Fruit fly (Drosophila melanogaster) whole organism, embryonic: ENCODE measurements around the gene CG16984.

Experiments
- Adf1 ChIP-seq: fragments of 200-800 bp; sonication (Bioruptor generic); IDR thresholded peaks from 2 replicates; pipeline ENCODE4 v1.3.6; 2022; ENCODE audit warnings: missing biosample characterization, missing genetic modification characterization
- Atf3 ChIP-seq: fragments of 200-800 bp; sonication (Bioruptor generic); optimal IDR thresholded peaks from 3 replicates; lab custom pipeline; 2016; ENCODE audit warnings: missing biosample characterization, missing genetic modification characterization
- CG10209 ChIP-seq: fragments of 200-800 bp; sonication (Bioruptor generic); optimal IDR thresholded peaks from 3 replicates; lab custom pipeline; 2017; ENCODE audit warnings: missing biosample characterization, mild to moderate bottlenecking, missing genetic modification characterization, missing genetic modification reagents
- CG10321 ChIP-seq: fragments of 200-800 bp; sonication (Bioruptor generic); IDR thresholded peaks from 2 replicates; pipeline ENCODE4 v1.3.6; 2022; ENCODE audit warnings: missing biosample characterization, missing genetic modification characterization
- CG12299 ChIP-seq: fragments of 200-800 bp; sonication (Bioruptor generic); optimal IDR thresholded peaks from 2 replicates; lab custom pipeline; 2018; ENCODE audit warnings: missing biosample characterization, mild to moderate bottlenecking, missing genetic modification characterization
- CG13775 ChIP-seq: fragments of 200-800 bp; sonication (Bioruptor generic); optimal IDR thresholded peaks from 3 replicates; lab custom pipeline; 2017; ENCODE audit warnings: missing biosample characterization, mild to moderate bottlenecking, missing genetic modification characterization
- CG14441 ChIP-seq: fragments of 200-800 bp; sonication (Bioruptor generic); IDR thresholded peaks from 2 replicates; pipeline ENCODE4 v1.3.6; 2022; ENCODE audit warnings: missing biosample characterization, missing genetic modification characterization
- CG1832 ChIP-seq: fragments of 200-800 bp; sonication (Bioruptor generic); optimal IDR thresholded peaks from 2 replicates; lab custom pipeline; 2017; ENCODE audit warnings: missing biosample characterization, mild to moderate bottlenecking, missing genetic modification characterization, inconsistent platforms
- CG18476 ChIP-seq: fragments of 200-800 bp; sonication (Bioruptor generic); optimal IDR thresholded peaks from 2 replicates; lab custom pipeline; 2016; ENCODE audit warnings: missing biosample characterization, mild to moderate bottlenecking, missing genetic modification characterization
- CG2116 ChIP-seq: fragments of 200-800 bp; sonication (Bioruptor generic); optimal IDR thresholded peaks from 3 replicates; lab custom pipeline; 2018; ENCODE audit warnings: missing biosample characterization, mild to moderate bottlenecking, missing genetic modification characterization
- CG30403 ChIP-seq: fragments of 200-800 bp; sonication (Bioruptor generic); optimal IDR thresholded peaks from 3 replicates; lab custom pipeline; 2016; ENCODE audit warnings: missing biosample characterization, missing genetic modification characterization
- CG3163 ChIP-seq: fragments of 200-800 bp; sonication (Bioruptor generic); optimal IDR thresholded peaks from 3 replicates; lab custom pipeline; 2016; ENCODE audit warnings: missing biosample characterization, missing genetic modification characterization
- CG3838 ChIP-seq: fragments of 200-800 bp; sonication (Bioruptor generic); optimal IDR thresholded peaks from 3 replicates; lab custom pipeline; 2016; ENCODE audit warnings: missing biosample characterization, missing genetic modification characterization
- CG4820 ChIP-seq: fragments of 200-800 bp; sonication (Bioruptor generic); optimal IDR thresholded peaks from 3 replicates; lab custom pipeline; 2016; ENCODE audit warnings: missing biosample characterization, missing genetic modification characterization
- CG6272 ChIP-seq: fragments of 200-800 bp; sonication (Bioruptor generic); IDR thresholded peaks from 2 replicates; pipeline ENCODE4 v1.3.6; 2022; ENCODE audit warnings: missing biosample characterization, missing genetic modification characterization
- CG6683 ChIP-seq: fragments of 200-800 bp; sonication (Bioruptor generic); optimal IDR thresholded peaks from 2 replicates; lab custom pipeline; 2017; ENCODE audit warnings: missing biosample characterization, mild to moderate bottlenecking, missing genetic modification characterization, missing genetic modification reagents
- CG8388 ChIP-seq: fragments of 200-800 bp; sonication (Bioruptor generic); optimal IDR thresholded peaks from 2 replicates; lab custom pipeline; 2019; ENCODE audit warnings: missing biosample characterization, mild to moderate bottlenecking, missing genetic modification characterization, moderate library complexity
- CG9437 ChIP-seq: fragments of 200-800 bp; sonication (Bioruptor generic); optimal IDR thresholded peaks from 2 replicates; lab custom pipeline; 2018; ENCODE audit warnings: missing biosample characterization, mild to moderate bottlenecking, missing genetic modification characterization
- CG9876 ChIP-seq: fragments of 200-800 bp; sonication (Bioruptor generic); optimal IDR thresholded peaks from 2 replicates; lab custom pipeline; 2016; ENCODE audit warnings: missing biosample characterization, missing genetic modification characterization
- CTCF ChIP-seq: fragments of 200-800 bp; sonication (Bioruptor generic); optimal IDR thresholded peaks from 2 replicates; lab custom pipeline; 2017; ENCODE audit warnings: missing biosample characterization, mild to moderate bottlenecking, missing genetic modification characterization, moderate library complexity
- Deaf1 ChIP-seq: fragments of 200-800 bp; optimal IDR thresholded peaks from 3 replicates; lab custom pipeline; 2019; ENCODE audit warnings: missing biosample characterization, mild to moderate bottlenecking, missing genetic modification characterization, moderate library complexity
- Dll ChIP-seq: fragments of 200-800 bp; sonication (Bioruptor generic); IDR thresholded peaks from 4 replicates; pipeline ENCODE4 v1.3.6; 2022; ENCODE audit warnings: missing biosample characterization, missing genetic modification characterization; ENCODE audit not compliant: partially characterized antibody
- Doc3 ChIP-seq: fragments of 200-800 bp; sonication (Bioruptor generic); IDR thresholded peaks from 3 replicates; pipeline ENCODE4 v1.3.6; 2022; ENCODE audit warnings: missing biosample characterization, missing genetic modification characterization; ENCODE audit not compliant: partially characterized antibody
- E2f2 ChIP-seq: fragments of 200-800 bp; sonication (Bioruptor generic); IDR thresholded peaks from 2 replicates; pipeline ENCODE4 v1.3.6; 2022; ENCODE audit warnings: missing biosample characterization, missing genetic modification characterization
- Fer3 ChIP-seq: fragments of 200-800 bp; sonication (Bioruptor generic); optimal IDR thresholded peaks from 2 replicates; lab custom pipeline; 2018; ENCODE audit warnings: missing biosample characterization, mild to moderate bottlenecking, missing genetic modification characterization, moderate library complexity
- Hr39 ChIP-seq: fragments of >200 bp; optimal IDR thresholded peaks from 2 replicates; lab custom pipeline; 2017
- Jarid2 ChIP-seq: fragments of 200-800 bp; sonication (Bioruptor generic); optimal IDR thresholded peaks from 3 replicates; lab custom pipeline; 2017; ENCODE audit warnings: mild to moderate bottlenecking, missing biosample characterization, missing genetic modification reagents, missing genetic modification characterization
- Lim3 ChIP-seq: fragments of 200-800 bp; sonication (Bioruptor generic); IDR thresholded peaks from 2 replicates; pipeline ENCODE4 v1.3.6; 2022; ENCODE audit warnings: missing biosample characterization, missing genetic modification characterization
- Myb ChIP-seq: fragments of 200-800 bp; sonication (Bioruptor generic); optimal IDR thresholded peaks from 2 replicates; lab custom pipeline; 2016; ENCODE audit warnings: missing biosample characterization, missing genetic modification characterization
- PHDP ChIP-seq: fragments of 200-800 bp; sonication (Bioruptor generic); optimal IDR thresholded peaks from 3 replicates; lab custom pipeline; 2018; ENCODE audit warnings: missing biosample characterization, mild to moderate bottlenecking, missing genetic modification characterization, moderate library complexity
- Ravus ChIP-seq: fragments of 200-800 bp; sonication (Bioruptor generic); IDR thresholded peaks from 2 replicates; pipeline ENCODE4 v1.3.6; 2022; ENCODE audit warnings: missing biosample characterization, missing genetic modification characterization
- Side ChIP-seq: fragments of 200-800 bp; sonication (Bioruptor generic); optimal IDR thresholded peaks from 2 replicates; lab custom pipeline; 2016; ENCODE audit warnings: missing biosample characterization, missing genetic modification characterization
- Six4 ChIP-seq: fragments of 200-800 bp; sonication (Bioruptor generic); optimal IDR thresholded peaks from 2 replicates; lab custom pipeline; 2016; ENCODE audit warnings: missing biosample characterization, missing genetic modification characterization
- ase ChIP-seq: fragments of 200-800 bp; sonication (Bioruptor generic); IDR thresholded peaks from 3 replicates; pipeline ENCODE4 v1.3.6; 2022; ENCODE audit warnings: missing biosample characterization, missing genetic modification characterization
- ato ChIP-seq: fragments of 200-800 bp; sonication (Bioruptor generic); IDR thresholded peaks from 2 replicates; pipeline ENCODE4 v1.3.6; 2022; ENCODE audit warnings: missing biosample characterization, missing genetic modification characterization; ENCODE audit not compliant: partially characterized antibody
- az2 ChIP-seq: fragments of 200-800 bp; sonication (Bioruptor generic); optimal IDR thresholded peaks from 3 replicates; lab custom pipeline; 2016; ENCODE audit warnings: missing biosample characterization, missing genetic modification characterization
- bigmax ChIP-seq: fragments of 200-800 bp; sonication (Bioruptor generic); optimal IDR thresholded peaks from 2 replicates; lab custom pipeline; 2018; ENCODE audit warnings: missing biosample characterization, mild to moderate bottlenecking, missing genetic modification characterization
- crol ChIP-seq: fragments of 200-800 bp; sonication (Bioruptor generic); IDR thresholded peaks from 2 replicates; pipeline ENCODE4 v1.3.6; 2022; ENCODE audit warnings: missing biosample characterization, missing genetic modification characterization
- da ChIP-seq: fragments of 200-800 bp; sonication (Bioruptor generic); optimal IDR thresholded peaks from 2 replicates; lab custom pipeline; 2016; ENCODE audit warnings: missing biosample characterization, missing genetic modification characterization
- fd3F ChIP-seq: fragments of 200-800 bp; sonication (Bioruptor generic); optimal IDR thresholded peaks from 2 replicates; lab custom pipeline; 2018; ENCODE audit warnings: missing biosample characterization, mild to moderate bottlenecking, missing genetic modification characterization, moderate library complexity
- ftz-f1 ChIP-seq: fragments of 200-800 bp; sonication (Bioruptor generic); optimal IDR thresholded peaks from 2 replicates; lab custom pipeline; 2016; ENCODE audit warnings: missing biosample characterization, missing genetic modification characterization
- grn ChIP-seq: fragments of 200-800 bp; sonication (Bioruptor generic); optimal IDR thresholded peaks from 3 replicates; lab custom pipeline; 2017; ENCODE audit warnings: missing biosample characterization, missing genetic modification characterization
- luna ChIP-seq: fragments of 200-800 bp; sonication (Bioruptor generic); optimal IDR thresholded peaks from 2 replicates; lab custom pipeline; 2016; ENCODE audit warnings: missing biosample characterization, missing genetic modification characterization
- oc ChIP-seq: fragments of 200-800 bp; sonication (Bioruptor generic); optimal IDR thresholded peaks from 2 replicates; lab custom pipeline; 2018; ENCODE audit warnings: missing biosample characterization, mild to moderate bottlenecking, missing genetic modification characterization, moderate library complexity
- pfk ChIP-seq: fragments of 200-800 bp; sonication (Bioruptor generic); optimal IDR thresholded peaks from 2 replicates; lab custom pipeline; 2018; ENCODE audit warnings: missing biosample characterization, mild to moderate bottlenecking, missing genetic modification characterization, moderate library complexity
- rib ChIP-seq: fragments of 200-800 bp; sonication (Bioruptor generic); IDR thresholded peaks from 2 replicates; pipeline ENCODE4 v1.3.6; 2022; ENCODE audit warnings: missing biosample characterization, missing genetic modification characterization
- salm ChIP-seq: fragments of 200-800 bp; sonication (Bioruptor generic); optimal IDR thresholded peaks from 2 replicates; lab custom pipeline; 2018; ENCODE audit warnings: missing biosample characterization, mild to moderate bottlenecking, missing genetic modification characterization
- sisA ChIP-seq: fragments of 200-800 bp; sonication (Bioruptor generic); IDR thresholded peaks from 2 replicates; pipeline ENCODE4 v1.3.6; 2022; ENCODE audit warnings: missing biosample characterization, missing genetic modification characterization
- so ChIP-seq: fragments of 200-800 bp; sonication (Bioruptor generic); IDR thresholded peaks from 3 replicates; pipeline ENCODE4 v1.3.6; 2022; ENCODE audit warnings: missing biosample characterization, missing genetic modification characterization
- tap ChIP-seq: fragments of 200-800 bp; optimal IDR thresholded peaks from 3 replicates; lab custom pipeline; 2019; ENCODE audit warnings: missing biosample characterization, mild to moderate bottlenecking, missing genetic modification characterization, moderate library complexity
- toy ChIP-seq: fragments of 200-800 bp; sonication (Bioruptor generic); IDR thresholded peaks from 2 replicates; pipeline ENCODE4 v1.3.6; 2022; ENCODE audit warnings: missing biosample characterization, missing genetic modification characterization
- vvl ChIP-seq: fragments of 200-800 bp; sonication (Bioruptor generic); IDR thresholded peaks from 2 replicates; pipeline ENCODE4 v1.3.6; 2022; ENCODE audit warnings: missing biosample characterization, missing genetic modification characterization

CG16984 gene

dm6 chr3L:2581343-2581825 is 14.2 kb upstream of the CG16984 start (continued):
- TF ChIP-seq luna (GFP tag; lab: Kevin White, UChicago) (peak; percentile 13), Lim3 (GFP tag; lab: Robert Waterston, UW) (peak; percentile 79), CG4820 (GFP tag; lab: Kevin White, UChicago) (peak; percentile 84), CG2116 (GFP tag; lab: Kevin White, UChicago) (peak; percentile 36), ase (GFP tag; lab: Robert Waterston, UW) (peak; percentile 81; the same call in 2 of the 3 replicates), Doc3 (GFP tag; lab: Robert Waterston, UW) (no peak), da (GFP tag; lab: Kevin White, UChicago) (peak; percentile 54), CG6683 (peak; percentile 55), Adf1 (GFP tag; lab: Robert Waterston, UW) (peak; percentile 69), toy (peak; percentile 27; the same call in 1 of the 2 replicates), ftz-f1 (GFP tag; lab: Kevin White, UChicago) (no peak), fd3F (GFP tag; lab: Kevin White, UChicago) (peak; percentile 60), rib (no peak), Fer3 (tag; lab: Kevin White, UChicago) (peak; percentile 88), CG18476 (GFP tag; lab: Kevin White, UChicago) (peak; percentile 50), CTCF (GFP tag; lab: Kevin White, UChicago) (no peak), Dll (no peak), Jarid2 (GFP tag; lab: Kevin White, UChicago) (peak; percentile 43), Deaf1 (tag; lab: Kevin White, UChicago) (peak; percentile 72), PHDP (tag; lab: Kevin White, UChicago) (peak; percentile 86), pfk (GFP tag; lab: Kevin White, UChicago) (no peak), bigmax (GFP tag; lab: Kevin White, UChicago) (no peak), CG14441 (peak; percentile 88), tap (tag; lab: Kevin White, UChicago) (peak; percentile 81), Atf3 (peak; percentile 72), CG3838 (GFP tag; lab: Kevin White, UChicago) (no peak), Six4 (peak; percentile 72), CG3163 (GFP tag; lab: Kevin White, UChicago) (no peak), CG10209 (peak; percentile 85), salm (peak; percentile 52), CG12299 (tag; lab: Kevin White, UChicago) (peak; percentile 59), crol (peak; percentile 96), CG10321 (peak; percentile 69), vvl (GFP tag; lab: Robert Waterston, UW) (peak; percentile 90), CG9876 (GFP tag; lab: Kevin White, UChicago) (peak; percentile 33), Myb (GFP tag; lab: Kevin White, UChicago) (peak; percentile 21), so (GFP tag; lab: Robert Waterston, UW) (peak; percentile 92), CG30403 (GFP tag; lab: Kevin White, UChicago) (peak; percentile 75), grn (peak; percentile 57), CG6272 (GFP tag; lab: Robert Waterston, UW) (peak; percentile 74; the same call in 1 of the 2 replicates), ato (GFP tag; lab: Robert Waterston, UW) (no peak), E2f2 (peak; percentile 68), Ravus (GFP tag; lab: Robert Waterston, UW) (peak; percentile 59), sisA (GFP tag; lab: Robert Waterston, UW) (peak; percentile 87), Hr39 (lab: Kevin White, UChicago) (no peak), Side (peak; percentile 58), CG13775 (GFP tag; lab: Kevin White, UChicago) (peak; percentile 85), CG1832 (no peak), CG8388 (GFP tag; lab: Kevin White, UChicago) (peak; percentile 83), CG9437 (peak; percentile 55), az2 (GFP tag; lab: Kevin White, UChicago) (peak; percentile 78), oc (peak; percentile 69)
